Fruit fly (Drosophila melanogaster): ENCODE data around the gene CG7519.
A peak's percentile ranks its signal among the peaks of the same experiment; 100 is the strongest.

The CG7519 gene

DNA sequence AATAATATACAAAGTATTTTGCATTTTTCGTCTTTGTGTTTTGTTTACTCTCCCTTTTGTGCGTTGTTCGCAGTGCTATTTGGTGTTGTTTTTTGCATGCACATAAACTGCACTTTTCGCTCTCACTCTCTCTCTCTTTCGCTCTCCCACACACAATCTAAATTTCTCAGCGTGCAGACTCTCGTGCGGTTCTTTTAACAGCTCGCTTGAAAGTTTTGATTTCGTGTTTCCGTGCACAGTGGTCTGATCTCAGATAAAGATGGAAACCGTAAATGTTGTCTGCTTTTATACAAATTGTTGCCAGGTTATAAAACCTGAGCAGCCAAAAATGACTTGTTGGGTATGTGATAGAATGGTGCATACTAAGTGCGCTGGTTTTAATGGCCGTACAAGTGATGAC is 7.5 kb upstream of the CG7519 start:
- TF ChIP-seq CG6163 (GFP tag; IDR thresholded peaks at IDR 0.05) (peak; percentile 57; the same call in 2 of the 3 replicates), dsx (GFP tag; optimal IDR thresholded peaks at IDR 0.05; ENCODE audit: poor library complexity, severe bottlenecking) (peak; percentile 40), CG15336 (GFP tag; IDR thresholded peaks at IDR 0.05) (peak; percentile 55; the same call in 1 of the 2 replicates), CG8119 (GFP tag; IDR thresholded peaks at IDR 0.05) (peak; percentile 55)

DNA sequence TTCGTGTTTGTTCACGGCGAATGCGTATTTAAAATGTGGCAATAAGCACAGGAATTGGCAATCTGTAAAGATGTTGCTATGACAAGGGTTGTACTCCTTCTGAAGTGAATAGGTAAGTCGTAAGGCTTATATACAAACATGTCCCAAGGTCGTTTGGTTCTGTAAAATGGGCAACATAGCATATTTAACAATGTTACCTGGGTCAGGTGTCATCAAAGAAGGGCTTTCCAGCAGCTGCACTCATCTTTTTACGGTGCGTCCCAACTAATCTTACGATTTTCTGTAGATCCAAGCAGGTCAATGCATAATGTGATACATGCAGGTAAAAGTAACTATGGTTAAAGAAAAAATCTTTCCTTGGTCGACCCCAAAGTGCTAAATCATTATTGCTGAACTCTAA is 2.4 kb upstream of the CG7519 start, which contains the start of gene Neu2:
Gene Neu2, minus strand, starts transcription at position 101 of the 400 bp plus-strand sequence.
- TF ChIP-seq esn (GFP tag; optimal IDR thresholded peaks at IDR 0.05) (no peak), svp (GFP tag) (no peak), Eip75B (GFP tag; optimal IDR thresholded peaks at IDR 0.05) (no peak), CG9139 (GFP tag; optimal IDR thresholded peaks at IDR 0.05) (no peak), topi (GFP tag; optimal IDR thresholded peaks at IDR 0.05) (no peak), fd59A (GFP tag; optimal IDR thresholded peaks at IDR 0.05) (no peak), CG11294 (GFP tag; IDR thresholded peaks at IDR 0.05) (no peak), CG8632 (GFP tag; optimal IDR thresholded peaks at IDR 0.05) (no peak), fd85E (GFP tag; optimal IDR thresholded peaks at IDR 0.05) (no peak), CG16779 (tag; optimal IDR thresholded peaks at IDR 0.05) (no peak), Hr38 (GFP tag; optimal IDR thresholded peaks at IDR 0.05) (no peak), pdm3 (GFP tag; optimal IDR thresholded peaks at IDR 0.05) (no peak), achi (GFP tag; optimal IDR thresholded peaks at IDR 0.05) (no peak), Sox102F (GFP tag; optimal IDR thresholded peaks at IDR 0.05) (no peak)

DNA sequence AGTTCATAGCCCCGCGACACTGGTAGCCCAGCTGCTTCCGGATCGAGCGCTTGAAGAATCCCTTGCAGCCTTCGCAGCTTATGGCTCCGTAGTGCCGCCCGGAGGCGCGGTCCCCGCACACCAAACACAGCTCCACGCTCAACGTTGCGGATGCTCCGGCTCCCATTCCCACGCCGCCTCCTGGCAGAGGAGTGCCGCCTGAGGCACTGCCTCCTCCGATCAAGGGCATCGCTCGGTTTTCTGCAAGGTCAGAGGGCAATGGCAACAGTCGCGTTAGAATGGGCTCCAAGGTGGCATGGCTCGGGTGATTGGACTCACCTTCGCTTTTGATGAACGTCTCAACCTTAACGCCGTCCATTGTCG is 3.6 kb downstream of the CG7519 start:
- TF ChIP-seq CG31627 (GFP tag; optimal IDR thresholded peaks at IDR 0.05) (no peak), esn (GFP tag; optimal IDR thresholded peaks at IDR 0.05) (no peak), CG32006 (GFP tag; optimal IDR thresholded peaks at IDR 0.05) (no peak)

DNA sequence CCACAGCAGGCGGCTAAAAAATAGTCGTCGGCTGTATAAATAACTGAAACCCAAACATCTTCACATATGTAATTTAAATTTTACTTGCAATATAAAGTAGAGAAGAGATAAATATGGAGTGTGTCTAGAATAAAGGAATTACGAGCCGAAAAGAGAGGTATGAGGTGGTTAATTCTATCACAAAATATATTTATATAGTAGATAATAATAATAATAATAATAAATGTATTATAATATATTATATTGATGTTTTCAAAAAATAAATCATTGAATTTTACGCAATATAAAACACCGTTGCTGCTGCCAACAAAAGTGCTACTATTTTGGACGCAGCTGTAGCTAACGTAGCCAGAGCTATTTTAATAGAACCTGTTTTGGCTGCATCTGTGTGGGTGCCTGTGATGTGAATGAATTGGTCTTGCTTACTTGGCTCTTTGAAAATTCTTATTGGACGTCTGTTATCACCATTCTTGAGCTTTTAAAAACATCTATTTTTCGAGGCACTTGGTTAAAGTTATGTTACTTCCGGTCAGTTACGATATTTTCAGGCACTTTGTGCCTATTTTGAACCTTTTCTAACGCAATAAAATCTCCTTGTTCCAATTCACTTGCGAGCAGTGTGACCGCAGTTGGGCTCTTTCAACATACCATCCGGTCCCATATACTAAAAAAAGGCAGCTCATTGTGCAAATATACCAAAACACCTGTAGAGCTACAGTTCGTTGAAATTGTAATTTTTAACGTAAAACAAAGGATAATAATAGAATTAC is 4.2 kb downstream of the CG7519 start, which contains the start of gene Hr78:
Gene Hr78, minus strand, starts transcription at position 630 of the 770 bp plus-strand sequence.
- TF ChIP-seq CG8119 (GFP tag; IDR thresholded peaks at IDR 0.05) (peak; percentile 91), net (GFP tag; optimal IDR thresholded peaks at IDR 0.05) (peak; percentile 72), svp (GFP tag) (no peak), Hr39 (GFP tag; optimal IDR thresholded peaks at IDR 0.05) (no peak), spab (GFP tag; optimal IDR thresholded peaks at IDR 0.05) (peak; percentile 79), CG6854 (GFP tag; optimal IDR thresholded peaks at IDR 0.05) (peak; percentile 56), CG6276 (GFP tag; optimal IDR thresholded peaks at IDR 0.05) (peak; percentile 90), fd85E (GFP tag; optimal IDR thresholded peaks at IDR 0.05) (peak; percentile 10), Eip75B (GFP tag; optimal IDR thresholded peaks at IDR 0.05) (peak; percentile 34), fd59A (GFP tag; optimal IDR thresholded peaks at IDR 0.05) (peak; percentile 48), Sox14 (GFP tag; optimal IDR thresholded peaks at IDR 0.05) (peak; percentile 85), CG9139 (GFP tag; optimal IDR thresholded peaks at IDR 0.05) (peak; percentile 57), vri (GFP tag; optimal IDR thresholded peaks at IDR 0.05) (peak; percentile 59), Lpt (GFP tag; optimal IDR thresholded peaks at IDR 0.05) (peak; percentile 60), Sox102F (GFP tag; optimal IDR thresholded peaks at IDR 0.05) (no peak), CG4318 (GFP tag; optimal IDR thresholded peaks at IDR 0.05) (peak; percentile 73), Gug (GFP tag; IDR thresholded peaks at IDR 0.05) (peak; percentile 36; the same call in 1 of the 2 replicates), CG11762 (GFP tag; optimal IDR thresholded peaks at IDR 0.05; ENCODE audit: insufficient read depth) (peak; percentile 76), CG1621 (tag; optimal IDR thresholded peaks at IDR 0.05) (peak; percentile 36), Smox (GFP tag; optimal IDR thresholded peaks at IDR 0.05) (no peak), Eip78C (GFP tag) (peak; percentile 89), CG15336 (GFP tag; IDR thresholded peaks at IDR 0.05) (peak; percentile 88), Blimp-1 (GFP tag; optimal IDR thresholded peaks at IDR 0.05) (peak; percentile 52), CG3919 (GFP tag; optimal IDR thresholded peaks at IDR 0.05) (peak; percentile 81), CG11902 (GFP tag; optimal IDR thresholded peaks at IDR 0.05) (peak; percentile 42), CG31627 (GFP tag; optimal IDR thresholded peaks at IDR 0.05) (peak; percentile 2), CG8632 (GFP tag; optimal IDR thresholded peaks at IDR 0.05) (peak; percentile 91), CG6163 (GFP tag; IDR thresholded peaks at IDR 0.05) (peak; percentile 72), topi (GFP tag; optimal IDR thresholded peaks at IDR 0.05) (peak; percentile 45), Sox15 (GFP tag; optimal IDR thresholded peaks at IDR 0.05) (peak; percentile 27), Hr38 (GFP tag; optimal IDR thresholded peaks at IDR 0.05) (no peak), CG10631 (GFP tag; optimal IDR thresholded peaks at IDR 0.05) (peak; percentile 83), cyc (GFP tag; optimal IDR thresholded peaks at IDR 0.05) (peak; percentile 29), Ets21C (GFP tag; optimal IDR thresholded peaks at IDR 0.05) (peak; percentile 5), CG11294 (GFP tag; IDR thresholded peaks at IDR 0.05) (peak; percentile 53; the same call in 1 of the 2 replicates), eg (GFP tag; IDR thresholded peaks at IDR 0.05) (peak; percentile 80), Ets96B (tag; optimal IDR thresholded peaks at IDR 0.05) (peak; percentile 82)

Data from whole organism, prepupa.